Worm (Caenorhabditis elegans) whole organism, young adult: ENCODE measurements around the gene ran-5.
"Not testable (repeated sequence)": the region's sequence is repeated elsewhere in the genome, so short reads cannot be mapped to it uniquely, and the experiment has no call there.

Experiments used
- C17E4.6 ChIP-seq: fragments of 200-800 bp; sonication (Bioruptor generic); IDR thresholded peaks from 2 replicates; pipeline ENCODE4 v1.3.6; 2022; ENCODE audit warnings: missing genetic modification reagents, missing genetic modification characterization, missing compliant biosample characterization
- D2030.7 ChIP-seq: fragments of 200-800 bp; sonication (Bioruptor generic); IDR thresholded peaks from 2 replicates; pipeline ENCODE4 v1.3.6; 2022; ENCODE audit warnings: missing genetic modification reagents, missing genetic modification characterization, missing compliant biosample characterization
- F10E7.11 ChIP-seq: sonication (generic microtip); optimal IDR thresholded peaks from 2 replicates; lab custom pipeline; 2017; ENCODE audit warnings: mild to moderate bottlenecking, missing genetic modification characterization, moderate library complexity, missing compliant biosample characterization
- F55B11.4 ChIP-seq: sonication (generic microtip); optimal IDR thresholded peaks from 2 replicates; lab custom pipeline; 2016; ENCODE audit warnings: missing compliant biosample characterization, missing genetic modification characterization, borderline replicate concordance; ENCODE audit not compliant: insufficient read depth
- K11D2.4 ChIP-seq: fragments of 200-800 bp; sonication (Bioruptor generic); IDR thresholded peaks from 2 replicates; pipeline ENCODE4 v1.3.6; 2022; ENCODE audit warnings: missing genetic modification reagents, missing genetic modification characterization, missing compliant biosample characterization
- K12H6.12 ChIP-seq: fragments of 200-800 bp; sonication (Bioruptor generic); optimal IDR thresholded peaks from 2 replicates; lab custom pipeline; 2018; ENCODE audit warnings: mild to moderate bottlenecking, missing genetic modification characterization, missing compliant biosample characterization
- T26A5.8 ChIP-seq: sonication (generic microtip); optimal IDR thresholded peaks from 2 replicates; lab custom pipeline; 2016; ENCODE audit warnings: missing genetic modification characterization, missing compliant biosample characterization
- Y53F4B.3 ChIP-seq: fragments of 200-800 bp; sonication (Bioruptor generic); IDR thresholded peaks from 2 replicates; pipeline ENCODE4 v1.3.6; 2022; ENCODE audit warnings: missing genetic modification reagents, missing genetic modification characterization, missing compliant biosample characterization
- Y56A3A.18 ChIP-seq: fragments of 200-800 bp; sonication (Bioruptor generic); IDR thresholded peaks from 2 replicates; pipeline ENCODE4 v1.3.6; 2022; ENCODE audit warnings: missing genetic modification reagents, missing genetic modification characterization, missing compliant biosample characterization
- akir-1 ChIP-seq: fragments of 200-800 bp; sonication (Bioruptor generic); optimal IDR thresholded peaks from 2 replicates; lab custom pipeline; 2018; ENCODE audit warnings: mild to moderate bottlenecking, missing genetic modification characterization, moderate library complexity, missing compliant biosample characterization
- attf-6 ChIP-seq: fragments of 200-800 bp; sonication (Bioruptor generic); IDR thresholded peaks from 2 replicates; pipeline ENCODE4 v1.3.6; 2022; ENCODE audit warnings: missing genetic modification reagents, missing genetic modification characterization, missing compliant biosample characterization
- ccch-3 ChIP-seq: fragments of 200-800 bp; sonication (Bioruptor generic); optimal IDR thresholded peaks from 2 replicates; lab custom pipeline; 2018; ENCODE audit warnings: mild to moderate bottlenecking, missing genetic modification characterization, missing compliant biosample characterization
- cebp-1 ChIP-seq, 2 experiments: fragments of 200-800 bp in 1 of 2; sonication (Bioruptor generic) in 1 of 2; sonication (generic microtip) in 1 of 2; IDR thresholded peaks in 1 of 2; optimal IDR thresholded peaks in 1 of 2; 2 replicates each; pipeline versions ENCODE4 v1.3.6 to Lab custom; 2017 to 2022; ENCODE audit warnings: missing compliant biosample characterization in 2 of 2, missing genetic modification characterization in 2 of 2, mild to moderate bottlenecking in 1 of 2, missing genetic modification reagents in 1 of 2, moderate library complexity in 1 of 2
- ceh-40 ChIP-seq: fragments of 200-800 bp; sonication (Bioruptor generic); IDR thresholded peaks from 2 replicates; pipeline ENCODE4 v1.3.6; 2022; ENCODE audit warnings: missing genetic modification characterization, missing compliant biosample characterization
- ceh-58 ChIP-seq: fragments of 200-800 bp; sonication (Bioruptor generic); IDR thresholded peaks from 2 replicates; pipeline ENCODE4 v1.3.6; 2022; ENCODE audit warnings: missing genetic modification characterization, missing compliant biosample characterization
- egl-44 ChIP-seq: fragments of 200-800 bp; sonication (Bioruptor generic); IDR thresholded peaks from 2 replicates; pipeline ENCODE4 v1.3.6; 2022; ENCODE audit warnings: missing genetic modification reagents, missing genetic modification characterization, missing compliant biosample characterization
- ekl-4 ChIP-seq: fragments of 200-800 bp; sonication (Bioruptor generic); IDR thresholded peaks from 2 replicates; pipeline ENCODE4 v1.3.6; 2022; ENCODE audit warnings: missing genetic modification reagents, missing genetic modification characterization, missing compliant biosample characterization
- hmg-1.2 ChIP-seq: fragments of 200-800 bp; sonication (Bioruptor generic); IDR thresholded peaks from 2 replicates; pipeline ENCODE4 v1.3.6; 2022; ENCODE audit warnings: missing genetic modification reagents, missing genetic modification characterization, missing compliant biosample characterization
- hsf-1 ChIP-seq: fragments of 200-800 bp; sonication (Bioruptor generic); IDR thresholded peaks from 2 replicates; pipeline ENCODE4 v1.3.6; 2022; ENCODE audit warnings: missing genetic modification reagents, missing genetic modification characterization, missing compliant biosample characterization
- lag-1 ChIP-seq: fragments of 200-800 bp; sonication (Bioruptor generic); IDR thresholded peaks from 2 replicates; pipeline ENCODE4 v1.3.6; 2022; ENCODE audit warnings: missing genetic modification reagents, missing genetic modification characterization, missing compliant biosample characterization
- let-526 ChIP-seq: fragments of 200-800 bp; sonication (Bioruptor generic); IDR thresholded peaks from 2 replicates; pipeline ENCODE4 v1.3.6; 2022; ENCODE audit warnings: missing genetic modification reagents, missing genetic modification characterization, missing compliant biosample characterization
- let-607 ChIP-seq, 2 experiments: fragments of 200-800 bp in 1 of 2; sonication (Bioruptor generic) in 1 of 2; sonication (generic microtip) in 1 of 2; optimal IDR thresholded peaks; 2 replicates each; lab custom pipeline; 2016 to 2018; ENCODE audit warnings: mild to moderate bottlenecking in 2 of 2, missing compliant biosample characterization in 2 of 2, missing genetic modification characterization in 2 of 2, moderate library complexity in 2 of 2, missing genotype in 1 of 2
- lin-26 ChIP-seq: fragments of 200-800 bp; sonication (Bioruptor generic); IDR thresholded peaks from 2 replicates; pipeline ENCODE4 v1.3.6; 2022; ENCODE audit warnings: missing genetic modification reagents, missing genetic modification characterization, missing compliant biosample characterization
- lin-35 ChIP-seq, 3 experiments: fragments of 150-350 bp in 2 of 3; sonication (generic microtip) in 1 of 3; optimal IDR thresholded peaks; 2 replicates each; lab custom pipeline; 2014 to 2018; ENCODE audit warnings: missing biosample characterization in 3 of 3, missing genetic modification characterization in 3 of 3, missing genetic modification reagents in 3 of 3
- lin-54 ChIP-seq: fragments of 200-800 bp; sonication (Bioruptor generic); optimal IDR thresholded peaks from 2 replicates; lab custom pipeline; 2018; ENCODE audit warnings: mild to moderate bottlenecking, missing genetic modification characterization, missing compliant biosample characterization
- madf-3 ChIP-seq: fragments of 200-800 bp; sonication (Bioruptor generic); IDR thresholded peaks from 2 replicates; pipeline ENCODE4 v1.3.6; 2022; ENCODE audit warnings: missing genetic modification reagents, missing genetic modification characterization, missing compliant biosample characterization
- madf-6 ChIP-seq: fragments of 200-800 bp; sonication (Bioruptor generic); IDR thresholded peaks from 2 replicates; pipeline ENCODE4 v1.3.6; 2022; ENCODE audit warnings: missing genetic modification reagents, missing genetic modification characterization, missing compliant biosample characterization
- mel-28 ChIP-seq: sonication (generic microtip); optimal IDR thresholded peaks from 2 replicates; lab custom pipeline; 2016; ENCODE audit warnings: borderline replicate concordance, mild to moderate bottlenecking, missing genetic modification characterization, missing compliant biosample characterization
- mxl-1 ChIP-seq: sonication (generic microtip); optimal IDR thresholded peaks from 2 replicates; lab custom pipeline; 2016; ENCODE audit warnings: missing genetic modification characterization, missing compliant biosample characterization
- nfya-2 ChIP-seq: fragments of 200-800 bp; sonication (Bioruptor generic); IDR thresholded peaks from 2 replicates; pipeline ENCODE4 v1.3.6; 2022; ENCODE audit warnings: missing genetic modification reagents, missing genetic modification characterization, missing compliant biosample characterization
- nhr-80 ChIP-seq: sonication (generic microtip); optimal IDR thresholded peaks from 2 replicates; lab custom pipeline; 2016; ENCODE audit warnings: missing genetic modification characterization, missing compliant biosample characterization
- rcor-1 ChIP-seq: fragments of 200-800 bp; sonication (Bioruptor generic); IDR thresholded peaks from 2 replicates; pipeline ENCODE4 v1.3.6; 2022; ENCODE audit warnings: missing genetic modification reagents, missing genetic modification characterization, missing compliant biosample characterization
- rec-8 ChIP-seq, 2 experiments: sonication (generic microtip); optimal IDR thresholded peaks; 2 replicates each; lab custom pipeline; 2016; ENCODE audit warnings: mild to moderate bottlenecking in 2 of 2, missing genetic modification characterization in 2 of 2, missing genetic modification reagents in 2 of 2, missing genotype in 2 of 2, missing biosample characterization in 1 of 2, missing compliant biosample characterization in 1 of 2, moderate library complexity in 1 of 2
- repo-1 ChIP-seq: sonication (generic microtip); optimal IDR thresholded peaks from 2 replicates; lab custom pipeline; 2017; ENCODE audit warnings: mild to moderate bottlenecking, missing genetic modification characterization, missing compliant biosample characterization
- rpc-1 ChIP-seq, 2 experiments: fragments of 150-350 bp in 1 of 2; sonication (generic microtip) in 1 of 2; optimal IDR thresholded peaks; 2 replicates each; lab custom pipeline; 2014 to 2018; ENCODE audit warnings: missing biosample characterization in 1 of 2, missing genetic modification characterization in 1 of 2, missing genetic modification reagents in 1 of 2, missing genotype in 1 of 2
- sea-2 ChIP-seq: fragments of 200-800 bp; sonication (Bioruptor generic); IDR thresholded peaks from 2 replicates; pipeline ENCODE4 v1.3.6; 2022; ENCODE audit warnings: missing genetic modification characterization, missing compliant biosample characterization
- somi-1 ChIP-seq: fragments of 200-800 bp; sonication (Bioruptor generic); optimal IDR thresholded peaks from 2 replicates; lab custom pipeline; 2018; ENCODE audit warnings: mild to moderate bottlenecking, missing genetic modification characterization, missing compliant biosample characterization
- tbp1 ChIP-seq: fragments of 200-800 bp; sonication (Bioruptor generic); optimal IDR thresholded peaks from 2 replicates; lab custom pipeline; 2018; ENCODE audit warnings: mild to moderate bottlenecking, missing genetic modification characterization, missing compliant biosample characterization
- tlf-1 ChIP-seq: fragments of 200-800 bp; sonication (Bioruptor generic); optimal IDR thresholded peaks from 2 replicates; lab custom pipeline; 2018; ENCODE audit warnings: mild to moderate bottlenecking, missing genetic modification characterization, missing compliant biosample characterization
- ztf-18 ChIP-seq: sonication (generic microtip); optimal IDR thresholded peaks from 2 replicates; lab custom pipeline; 2016; ENCODE audit warnings: missing genotype, mild to moderate bottlenecking, missing genetic modification characterization, missing compliant biosample characterization
- ztf-25 ChIP-seq: fragments of 200-800 bp; sonication (Bioruptor generic); IDR thresholded peaks from 2 replicates; pipeline ENCODE4 v1.3.6; 2022; ENCODE audit warnings: missing genetic modification reagents, missing genetic modification characterization, missing compliant biosample characterization
- ztf-26 ChIP-seq: sonication (generic microtip); optimal IDR thresholded peaks from 2 replicates; lab custom pipeline; 2017; ENCODE audit warnings: missing genetic modification characterization, missing compliant biosample characterization

Gene ran-5

DNA sequence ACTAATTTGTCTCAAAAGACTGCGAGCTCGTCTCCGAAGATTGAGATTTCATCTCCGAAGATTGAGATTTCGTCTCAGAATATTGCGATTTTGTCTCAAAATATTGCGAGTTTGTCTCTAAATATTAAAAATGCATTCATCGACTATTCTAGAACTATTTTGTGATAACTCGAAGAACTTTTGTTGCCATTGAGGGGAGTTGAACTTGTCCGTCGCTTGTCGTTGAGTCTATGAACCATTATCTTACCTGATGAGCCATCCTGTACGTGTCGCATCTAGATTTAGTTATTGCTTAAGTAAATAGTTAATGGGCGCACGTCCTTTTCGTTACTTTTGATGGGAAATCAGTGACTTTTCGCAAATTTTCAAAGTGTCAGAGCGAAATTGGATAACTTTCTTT lies 6.7 kb downstream of the ran-5 start:
- TF ChIP-seq ekl-4 (peak; percentile 61; the same call in 1 of the 2 replicates), lin-26 (GFP tag; lab: Robert Waterston, UW) (peak; percentile 84), madf-3 (GFP tag; lab: Robert Waterston, UW) (0 out of 2 replicates have a peak, but pooled peaks have one; percentile 43), tbp1 (GFP tag; lab: Kevin White, UChicago) (peak; percentile 44), rcor-1 (0 out of 2 replicates have a peak, but pooled peaks have one; percentile 44), Y56A3A.18 (GFP tag; lab: Robert Waterston, UW) (0 out of 2 replicates have a peak, but pooled peaks have one; percentile 60), hmg-1.2 (GFP tag; lab: Robert Waterston, UW) (0 out of 2 replicates have a peak, but pooled peaks have one; percentile 23), madf-6 (GFP tag; lab: Robert Waterston, UW) (peak; percentile 55; the same call in 1 of the 2 replicates), D2030.7 (GFP tag; lab: Robert Waterston, UW) (peak; percentile 64), hsf-1 (peak; percentile 70; the same call in 1 of the 2 replicates), ztf-25 (GFP tag; lab: Robert Waterston, UW) (0 out of 2 replicates have a peak, but pooled peaks have one; percentile 59), attf-6 (GFP tag; lab: Robert Waterston, UW) (peak; percentile 54; the same call in 1 of the 2 replicates), rpc-1 (tag; optimal IDR thresholded peaks at IDR 0.05; lab: Kevin White, UChicago) (peak; percentile 39), ceh-58 (GFP tag; lab: Robert Waterston, UW) (peak; percentile 47; the same call in 1 of the 2 replicates)
- not testable (repeated sequence) for TF ChIP-seq rpc-1 (optimal IDR thresholded peaks at IDR 0.05; lab: Kevin White, UChicago)

- TF ChIP-seq Y53F4B.3 (GFP tag; lab: Robert Waterston, UW) (no peak), ceh-40 (GFP tag; lab: Robert Waterston, UW) (no peak), lin-35 (GFP tag; optimal IDR thresholded peaks at IDR 0.05; lab: Kevin White, UChicago) (no peak), repo-1 (tag; lab: Kevin White, UChicago) (no peak), lag-1 (GFP tag; lab: Robert Waterston, UW) (no peak), hmg-1.2 (GFP tag; lab: Robert Waterston, UW) (no peak), lin-26 (GFP tag; lab: Robert Waterston, UW) (no peak), ztf-26 (tag; lab: Kevin White, UChicago) (no peak), K11D2.4 (GFP tag; lab: Robert Waterston, UW) (no peak), T26A5.8 (no peak), attf-6 (GFP tag; lab: Robert Waterston, UW) (no peak), tbp1 (GFP tag; lab: Kevin White, UChicago) (no peak), cebp-1 (GFP tag; IDR thresholded peaks at IDR 0.05; lab: Robert Waterston, UW) (peak; percentile 41; the same call in 1 of the 2 replicates), cebp-1 (tag; optimal IDR thresholded peaks at IDR 0.05; lab: Kevin White, UChicago) (peak; percentile 76), ztf-18 (tag; lab: Kevin White, UChicago) (peak; percentile 89), nhr-80 (tag; lab: Kevin White, UChicago) (peak; percentile 32), mxl-1 (tag; lab: Kevin White, UChicago) (no peak)
These were observed 8.0 kb downstream of the ran-5 start, which contains the start of gene R12C12.7 for ce11 chrII:6055927-6056326. TSS of gene R12C12.7 (minus strand) at chrII:6055985.

- TF ChIP-seq sea-2 (GFP tag; lab: Robert Waterston, UW) (no peak), egl-44 (GFP tag; lab: Robert Waterston, UW) (no peak), nfya-2 (GFP tag; lab: Robert Waterston, UW) (no peak), rcor-1 (peak; percentile 25; the same call in 1 of the 2 replicates), somi-1 (GFP tag; lab: Kevin White, UChicago) (no peak), K12H6.12 (peak; percentile 41), K11D2.4 (GFP tag; lab: Robert Waterston, UW) (0 out of 2 replicates have a peak, but pooled peaks have one; percentile 18), madf-6 (GFP tag; lab: Robert Waterston, UW) (peak; percentile 75), ccch-3 (peak; percentile 56), hsf-1 (no peak), mel-28 (tag; lab: Kevin White, UChicago) (no peak), tlf-1 (GFP tag; lab: Kevin White, UChicago) (no peak), let-526 (GFP tag; lab: Robert Waterston, UW) (no peak), Y53F4B.3 (GFP tag; lab: Robert Waterston, UW) (no peak), C17E4.6 (GFP tag; lab: Robert Waterston, UW) (no peak), F55B11.4 (tag; lab: Kevin White, UChicago) (no peak), akir-1 (no peak), let-607 (tag; optimal IDR thresholded peaks at IDR 0.05; lab: Kevin White, UChicago) (peak in 1 of 2 experiments; percentile 72), lin-54 (GFP tag; lab: Kevin White, UChicago) (peak; percentile 91), rec-8 (tag; optimal IDR thresholded peaks at IDR 0.05; lab: Kevin White, UChicago) (peak in 1 of 2 experiments; percentile 56), F10E7.11 (tag; lab: Kevin White, UChicago) (no peak)
These were observed 13.6 kb downstream of the ran-5 start for ce11 chrII:6061495-6061894.
